Worm (Caenorhabditis elegans) whole organism, midembryonic: ENCODE data around the gene ZK418.10.

ENCODE experiments used
- flt-1 ChIP-seq: fragments of 200-800 bp; sonication (Bioruptor generic); IDR thresholded peaks from 2 replicates; pipeline ENCODE4 v1.3.6; 2022; ENCODE audit warnings: missing genetic modification characterization, missing compliant biosample characterization
- ztf-23 ChIP-seq: fragments of 200-800 bp; sonication (Bioruptor generic); IDR thresholded peaks from 2 replicates; pipeline ENCODE4 v1.3.6; 2022; ENCODE audit warnings: missing genetic modification reagents, missing genetic modification characterization, missing compliant biosample characterization

DNA sequence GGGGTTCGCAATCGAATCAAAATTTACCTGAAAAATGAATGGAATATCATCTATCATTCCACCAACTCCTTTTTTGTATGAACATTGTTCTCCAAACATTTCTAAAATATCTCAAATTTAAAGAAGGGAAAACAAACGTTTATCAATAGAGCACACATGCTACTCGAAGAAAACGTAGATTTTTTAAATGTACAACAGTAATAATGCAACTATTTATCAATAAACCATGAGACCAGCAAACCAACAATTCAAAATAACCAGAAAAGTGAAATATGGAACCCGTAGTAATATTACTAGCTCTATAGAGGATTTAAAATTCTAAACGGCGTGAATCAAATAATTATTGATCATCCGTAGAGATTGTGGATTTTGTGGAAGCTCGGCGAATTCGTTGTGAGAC is 11.8 kb downstream of the ZK418.10 start, which contains the start of gene ZK418.6:
- no peak for TF ChIP-seq ztf-23 (GFP tag; lab: Robert Waterston, UW)
- no peak for TF ChIP-seq flt-1 (GFP tag; lab: Robert Waterston, UW)
